Worm (Caenorhabditis elegans) whole organism, L4/young adult: ENCODE results near the gene rfc-3.

Experiments used
- W03F9.2 ChIP-seq: fragments of 150-350 bp; optimal IDR thresholded peaks from 2 replicates; lab custom pipeline; 2014; ENCODE audit warnings: missing biosample characterization, missing genetic modification characterization
- dao-5 ChIP-seq: sonication (generic microtip); optimal IDR thresholded peaks from 2 replicates; lab custom pipeline; 2016; ENCODE audit warnings: missing genotype, missing genetic modification characterization, moderate library complexity, missing compliant biosample characterization
- him-1 ChIP-seq: sonication (generic microtip); optimal IDR thresholded peaks from 2 replicates; lab custom pipeline; 2016; ENCODE audit warnings: missing genotype, missing genetic modification reagents, missing genetic modification characterization, missing compliant biosample characterization

The rfc-3 gene

ce11 chrIV:13095462-13095861, at the start of gene rfc-3:
Gene rfc-3 (plus strand): TSS chrIV:13095762.
- TF ChIP-seq dao-5 (no peak), him-1 (tag; lab: Kevin White, UChicago) (no peak), W03F9.2 (no peak)

DNA sequence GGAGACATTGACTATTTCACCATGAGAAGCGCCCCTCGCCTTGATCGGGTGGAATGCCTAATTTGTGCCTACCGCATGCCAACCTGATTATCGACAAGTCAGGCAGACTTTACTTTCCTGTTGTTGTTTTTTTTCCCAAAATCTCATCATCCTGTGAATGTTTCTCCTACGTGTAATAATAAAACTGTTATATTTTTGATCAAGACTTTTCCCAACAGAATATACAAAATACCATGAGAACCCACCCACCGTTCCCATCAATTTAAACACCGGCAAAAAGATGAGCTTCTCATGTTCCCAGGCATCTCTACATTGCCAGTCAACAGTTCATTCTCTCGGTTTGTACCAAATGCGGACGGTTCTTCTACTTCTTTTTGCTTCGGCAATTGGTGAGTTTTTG, 48.7 kb upstream of the rfc-3 start, which contains the start of gene scl-9:
TSS of gene scl-9 (plus strand) at position 301 of the 400 bp plus-strand sequence.
- no peak for TF ChIP-seq dao-5
- TF ChIP-seq W03F9.2 = no peak
- TF ChIP-seq him-1 (tag; lab: Kevin White, UChicago) = no peak

DNA sequence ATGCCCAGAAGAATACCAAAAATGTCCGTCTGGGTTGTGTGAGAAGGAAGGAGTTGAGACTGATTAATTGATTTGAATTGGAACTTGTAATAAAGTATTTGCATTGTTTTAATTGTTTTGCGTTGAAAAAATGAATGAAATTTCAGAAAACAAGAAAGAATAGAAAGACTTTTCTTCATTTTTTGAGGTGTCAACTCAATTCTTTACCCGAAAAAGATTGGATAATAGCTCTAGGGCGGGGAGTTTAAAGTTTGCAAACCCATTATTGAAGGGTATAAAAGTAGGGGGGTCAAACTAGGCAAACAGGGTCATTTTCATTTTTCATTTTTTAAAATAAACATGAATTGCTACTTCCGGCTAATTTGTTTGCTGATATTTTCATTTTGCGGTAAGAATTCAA, 47.4 kb upstream of the rfc-3 start, which contains the start of gene scl-10:
TSS of gene scl-10 (plus strand) at position 301 of the 400 bp plus-strand sequence.
- no peak for TF ChIP-seq W03F9.2
- TF ChIP-seq him-1 (tag; lab: Kevin White, UChicago) = no peak
- no peak for TF ChIP-seq dao-5

- TF ChIP-seq W03F9.2 = no peak
- no peak for TF ChIP-seq him-1 (tag; lab: Kevin White, UChicago)
- no peak for TF ChIP-seq dao-5
Measured at ce11 chrIV:13051073-13051472, 44.5 kb upstream of the rfc-3 start, which contains the start of gene scl-11. Gene scl-11 (plus strand): TSS chrIV:13051373.

- TF ChIP-seq W03F9.2 = no peak
- no peak for TF ChIP-seq him-1 (tag; lab: Kevin White, UChicago)
- no peak for TF ChIP-seq dao-5
Measured at ce11 chrIV:13052568-13052967, 43.0 kb upstream of the rfc-3 start, which contains the start of gene F49E11.7. Gene F49E11.7 (plus strand): TSS chrIV:13052868.

DNA sequence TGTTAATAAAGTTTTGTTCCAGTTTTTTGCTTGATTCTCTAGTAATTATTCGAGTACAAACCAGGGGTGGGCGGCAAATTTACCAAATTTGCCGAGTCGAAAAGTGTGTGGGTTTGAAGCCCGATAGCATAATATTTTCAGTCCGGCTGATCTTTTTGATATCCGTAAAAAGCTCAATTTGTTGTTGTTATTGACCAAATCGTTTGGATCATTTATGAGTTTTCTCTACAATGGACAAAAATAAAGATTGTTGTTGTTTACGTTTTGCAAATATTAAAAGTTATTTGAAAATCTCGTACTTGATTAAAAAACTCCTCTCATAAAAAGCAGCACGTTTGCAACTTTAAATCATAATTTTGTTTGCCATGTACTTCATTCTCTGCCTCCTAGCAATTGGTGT, 39.5 kb upstream of the rfc-3 start, which contains the start of gene scl-1:
TSS of gene scl-1 (plus strand) at position 301 of the 400 bp plus-strand sequence.
- TF ChIP-seq dao-5 (no peak), W03F9.2 (no peak), him-1 (tag; lab: Kevin White, UChicago) (no peak)

DNA sequence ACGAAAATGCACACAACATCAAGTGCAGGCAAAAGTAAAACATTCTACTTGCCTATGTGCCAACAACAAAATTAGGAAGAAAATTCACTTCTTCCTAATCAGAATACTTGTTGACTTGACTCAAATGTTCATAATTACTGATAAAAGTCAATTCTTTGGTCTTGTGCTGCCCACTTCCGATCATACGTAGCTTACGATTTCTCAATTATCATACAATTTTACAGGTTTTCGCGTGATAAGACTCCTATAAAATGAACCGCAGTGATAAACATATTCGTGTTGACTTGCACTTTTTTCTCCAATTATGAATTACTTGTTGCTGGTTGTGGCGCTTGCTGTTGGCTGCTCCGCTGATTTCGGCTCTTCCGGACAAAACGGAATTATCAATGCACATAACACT, 38.1 kb upstream of the rfc-3 start, which contains the start of gene scl-2:
TSS of gene scl-2 (plus strand) at position 293 of the 400 bp plus-strand sequence.
- TF ChIP-seq W03F9.2 (no peak), him-1 (tag; lab: Kevin White, UChicago) (no peak), dao-5 (no peak)

DNA sequence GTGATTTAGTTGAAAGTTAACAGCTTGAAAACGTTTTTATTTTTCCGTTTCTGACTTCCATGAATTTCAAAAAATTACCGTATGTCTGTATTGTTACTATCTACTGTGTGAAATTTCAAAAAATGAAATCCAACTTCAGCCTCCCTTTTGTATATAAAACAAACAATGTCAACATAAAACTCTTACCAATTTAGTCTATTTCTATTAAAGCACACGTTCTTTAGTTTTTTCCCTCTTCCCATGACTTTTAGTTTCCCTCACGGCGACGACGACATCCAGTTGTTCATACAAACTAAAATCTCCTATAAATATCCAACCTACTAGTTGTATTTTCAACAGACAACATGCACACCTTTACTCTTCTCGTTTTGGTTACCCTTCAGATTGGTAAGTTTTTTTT, 36.3 kb upstream of the rfc-3 start, which contains the start of gene scl-3:
TSS of gene scl-3 (plus strand) at position 301 of the 400 bp plus-strand sequence.
- no peak for TF ChIP-seq dao-5
- TF ChIP-seq him-1 (tag; lab: Kevin White, UChicago) = no peak
- no peak for TF ChIP-seq W03F9.2

ce11 chrIV:13063714-13064113, 31.8 kb upstream of the rfc-3 start, which contains the start of gene scl-5:
Gene scl-5 (plus strand): TSS chrIV:13064014.
- no peak for TF ChIP-seq dao-5
- no peak for TF ChIP-seq him-1 (tag; lab: Kevin White, UChicago)
- TF ChIP-seq W03F9.2 = no peak

- TF ChIP-seq him-1 (tag; lab: Kevin White, UChicago) (no peak), dao-5 (no peak), W03F9.2 (no peak)
Measured at ce11 chrIV:13066044-13066443, 29.5 kb upstream of the rfc-3 start.

- TF ChIP-seq W03F9.2 = no peak
- TF ChIP-seq him-1 (tag; lab: Kevin White, UChicago) = no peak
- no peak for TF ChIP-seq dao-5
Measured at ce11 chrIV:13067200-13067599, 28.4 kb upstream of the rfc-3 start, which contains the start of gene col-131. Gene col-131 (minus strand): TSS chrIV:13067300.

DNA sequence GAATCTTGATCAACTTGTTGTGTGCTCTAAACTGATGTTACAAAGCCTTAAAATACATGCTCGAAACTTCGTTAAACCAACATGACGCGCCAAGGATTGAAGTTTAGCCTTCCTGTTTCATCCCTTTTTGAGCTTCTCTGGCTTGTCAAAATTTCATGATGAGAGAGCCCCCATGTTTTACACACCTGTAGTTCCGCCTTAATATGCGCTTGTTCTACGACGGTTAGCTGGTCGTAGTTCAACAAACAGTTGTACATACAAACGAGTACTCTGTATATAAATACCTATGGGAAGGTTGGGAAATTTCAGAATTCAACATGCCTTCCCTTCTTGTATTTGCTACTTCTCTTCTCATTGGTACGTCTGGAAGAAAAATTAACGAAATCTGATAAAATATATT, 27.1 kb upstream of the rfc-3 start, which contains the start of gene scl-6:
TSS of gene scl-6 (plus strand) at position 301 of the 400 bp plus-strand sequence.
- TF ChIP-seq W03F9.2 (no peak), him-1 (tag; lab: Kevin White, UChicago) (no peak), dao-5 (no peak)

DNA sequence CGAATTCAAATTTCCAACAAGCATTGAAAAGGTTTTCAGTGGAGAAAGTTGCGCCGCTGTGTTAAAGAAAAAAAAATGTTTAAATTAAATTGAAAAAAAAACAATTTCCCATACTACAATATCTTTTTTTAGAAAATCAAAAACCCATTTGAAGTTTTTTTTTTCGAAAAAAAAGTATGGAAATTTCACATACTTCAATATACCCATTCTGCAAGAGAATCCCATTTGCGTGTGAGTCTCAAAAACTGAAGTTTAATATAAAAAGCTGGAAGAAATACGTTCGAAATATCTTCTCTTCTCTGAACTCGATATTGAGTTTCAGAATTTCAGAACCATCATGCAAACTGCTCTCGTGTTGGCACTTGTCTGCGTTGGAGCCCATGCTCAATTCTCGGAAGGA, 25.4 kb upstream of the rfc-3 start, which contains the start of gene scl-7:
TSS of gene scl-7 (plus strand) at position 301 of the 400 bp plus-strand sequence.
- no peak for TF ChIP-seq W03F9.2
- no peak for TF ChIP-seq dao-5
- TF ChIP-seq him-1 (tag; lab: Kevin White, UChicago) = no peak

DNA sequence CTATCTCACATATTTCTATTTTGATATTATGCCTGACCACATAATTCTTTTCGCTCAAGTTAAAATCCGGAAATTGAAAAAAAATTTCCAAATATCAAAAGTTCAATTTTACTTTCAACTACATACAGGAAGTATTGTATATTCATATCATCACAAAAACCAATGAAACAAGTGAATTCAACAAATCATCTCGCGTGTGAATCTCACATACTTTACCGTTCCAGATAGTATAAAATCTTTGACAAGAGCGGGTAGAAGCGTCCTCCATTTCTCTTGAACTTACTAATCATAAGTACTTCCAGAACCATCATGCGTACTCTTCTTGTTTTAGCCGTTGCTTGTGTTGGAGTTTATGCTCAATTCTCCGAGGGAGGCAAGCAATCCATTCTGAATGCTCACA, 24.1 kb upstream of the rfc-3 start, which contains the start of gene scl-8:
TSS of gene scl-8 (plus strand) at position 301 of the 400 bp plus-strand sequence.
- TF ChIP-seq him-1 (tag; lab: Kevin White, UChicago) = no peak
- TF ChIP-seq W03F9.2 = no peak
- TF ChIP-seq dao-5 = no peak

ce11 chrIV:13075625-13076252, 19.8 kb upstream of the rfc-3 start:
- TF ChIP-seq dao-5 (no peak), him-1 (tag; lab: Kevin White, UChicago) (no peak), W03F9.2 (no peak)
